Worm (Caenorhabditis elegans) whole organism, L1 larva: ENCODE data around the gene H10D18.5.

Experiments
- C04F5.9 ChIP-seq: sonication (generic microtip); optimal IDR thresholded peaks from 2 replicates; lab custom pipeline; 2016; ENCODE audit warnings: missing genetic modification characterization, missing compliant biosample characterization
- C34B4.2 ChIP-seq: sonication (generic microtip); optimal IDR thresholded peaks from 2 replicates; lab custom pipeline; 2017; ENCODE audit warnings: mild to moderate bottlenecking, missing genetic modification characterization, missing compliant biosample characterization
- Y116A8C.19 ChIP-seq: sonication (generic microtip); optimal IDR thresholded peaks from 2 replicates; lab custom pipeline; 2016; ENCODE audit warnings: missing compliant biosample characterization, missing genetic modification characterization, borderline replicate concordance
- aha-1 ChIP-seq: fragments of 150-350 bp; optimal IDR thresholded peaks from 2 replicates; lab custom pipeline; 2014; ENCODE audit warnings: missing biosample characterization, missing genetic modification characterization
- blmp-1 ChIP-seq: fragments of 150-350 bp; optimal IDR thresholded peaks from 2 replicates; lab custom pipeline; 2014; ENCODE audit warnings: missing biosample characterization, missing genetic modification characterization
- ceh-63 ChIP-seq: fragments of 200-800 bp; sonication (Bioruptor generic); optimal IDR thresholded peaks from 2 replicates; lab custom pipeline; 2018; ENCODE audit warnings: mild to moderate bottlenecking, missing genetic modification characterization, missing compliant biosample characterization
- ceh-8 ChIP-seq: fragments of 200-800 bp; sonication (Bioruptor generic); optimal IDR thresholded peaks from 2 replicates; lab custom pipeline; 2018; ENCODE audit warnings: mild to moderate bottlenecking, missing genetic modification characterization, moderate library complexity, missing compliant biosample characterization
- ceh-82 ChIP-seq, 3 experiments: fragments of 150-350 bp in 1 of 3; sonication (generic microtip) in 2 of 3; optimal IDR thresholded peaks; 2 replicates each; lab custom pipeline; 2014 to 2017; ENCODE audit warnings: missing biosample characterization in 3 of 3, missing genetic modification characterization in 3 of 3
- ces-1 ChIP-seq: fragments of 150-350 bp; optimal IDR thresholded peaks from 2 replicates; lab custom pipeline; 2014; ENCODE audit warnings: missing biosample characterization, missing genetic modification reagents, missing genetic modification characterization
- efl-1 ChIP-seq, 4 experiments: fragments of 150-350 bp; optimal IDR thresholded peaks in 3 of 4; peaks in 1 of 4; 1 replicate in 1 of 4; 2 replicates in 3 of 4; lab custom pipeline; 2014; ENCODE audit warnings: missing biosample characterization in 2 of 4, missing genetic modification characterization in 2 of 4, missing genetic modification reagents in 2 of 4
- egl-13 ChIP-seq: sonication (generic microtip); optimal IDR thresholded peaks from 2 replicates; lab custom pipeline; 2016; ENCODE audit warnings: missing genotype, missing genetic modification reagents, missing genetic modification characterization, missing compliant biosample characterization
- elt-2 ChIP-seq: sonication (generic microtip); optimal IDR thresholded peaks from 2 replicates; lab custom pipeline; 2016; ENCODE audit warnings: missing genetic modification characterization, mild to moderate bottlenecking, inconsistent platforms, missing compliant biosample characterization, missing genetic modification reagents
- elt-3 ChIP-seq, 6 experiments: fragments of 150-350 bp in 1 of 6; sonication (generic microtip); optimal IDR thresholded peaks; 2 replicates each; lab custom pipeline; 2017 to 2018; ENCODE audit warnings: missing biosample characterization in 6 of 6, missing genetic modification characterization in 6 of 6, inconsistent platforms in 1 of 6
- fkh-10 ChIP-seq: sonication (generic microtip); optimal IDR thresholded peaks from 2 replicates; lab custom pipeline; 2017; ENCODE audit warnings: missing biosample characterization, missing genetic modification reagents, missing genetic modification characterization
- grh-1 ChIP-seq: fragments of 200-800 bp; sonication (Bioruptor generic); IDR thresholded peaks from 2 replicates; pipeline ENCODE4 v1.3.6; 2022; ENCODE audit warnings: missing genetic modification reagents, missing genetic modification characterization, missing compliant biosample characterization
- hlh-17 ChIP-seq: fragments of 200-800 bp; sonication (Bioruptor generic); optimal IDR thresholded peaks from 2 replicates; lab custom pipeline; 2018; ENCODE audit warnings: missing genetic modification characterization, mild to moderate bottlenecking, missing compliant biosample characterization, moderate library complexity, borderline replicate concordance
- hpl-2 ChIP-seq: fragments of 150-350 bp; optimal IDR thresholded peaks from 2 replicates; lab custom pipeline; 2014; ENCODE audit warnings: missing biosample characterization, missing genetic modification reagents, missing genetic modification characterization
- irx-1 ChIP-seq: sonication (generic microtip); optimal IDR thresholded peaks from 2 replicates; lab custom pipeline; 2016; ENCODE audit warnings: missing genetic modification characterization, missing compliant biosample characterization
- lin-14 ChIP-seq: fragments of 200-800 bp; sonication (Bioruptor generic); optimal IDR thresholded peaks from 2 replicates; lab custom pipeline; 2018; ENCODE audit warnings: mild to moderate bottlenecking, missing genetic modification characterization, moderate library complexity, missing compliant biosample characterization
- lin-35 ChIP-seq, 2 experiments: fragments of 150-350 bp; optimal IDR thresholded peaks; 2 replicates each; lab custom pipeline; 2014; ENCODE audit warnings: missing biosample characterization in 2 of 2, missing genetic modification characterization in 2 of 2, missing genetic modification reagents in 2 of 2
- mdl-1 ChIP-seq, 2 experiments: fragments of 150-350 bp; optimal IDR thresholded peaks; 2 replicates each; lab custom pipeline; 2014 to 2017; ENCODE audit warnings: missing biosample characterization in 2 of 2, missing genetic modification characterization in 2 of 2, inconsistent platforms in 1 of 2
- nhr-12 ChIP-seq: sonication (generic microtip); optimal IDR thresholded peaks from 2 replicates; lab custom pipeline; 2017; ENCODE audit warnings: missing biosample characterization, missing genetic modification characterization
- nhr-20 ChIP-seq: sonication (generic microtip); optimal IDR thresholded peaks from 2 replicates; lab custom pipeline; 2016; ENCODE audit warnings: mild to moderate bottlenecking, missing genetic modification characterization, missing compliant biosample characterization
- nhr-237 ChIP-seq: fragments of 150-350 bp; optimal IDR thresholded peaks from 2 replicates; lab custom pipeline; 2014; ENCODE audit warnings: missing biosample characterization, missing genetic modification characterization
- nhr-47 ChIP-seq: sonication (generic microtip); optimal IDR thresholded peaks from 2 replicates; lab custom pipeline; 2016; ENCODE audit warnings: mild to moderate bottlenecking, missing genetic modification characterization, moderate library complexity, missing compliant biosample characterization
- nhr-85 ChIP-seq: sonication (generic microtip); peaks from one replicate; lab custom pipeline; 2016; ENCODE audit warnings: missing genetic modification characterization, inconsistent platforms, missing compliant biosample characterization
- nhr-90 ChIP-seq: sonication (generic microtip); optimal IDR thresholded peaks from 2 replicates; lab custom pipeline; 2016; ENCODE audit warnings: mild to moderate bottlenecking, missing genetic modification characterization, missing compliant biosample characterization; ENCODE audit not compliant: poor library complexity
- pag-3 ChIP-seq: sonication (generic microtip); optimal IDR thresholded peaks from 2 replicates; lab custom pipeline; 2017; ENCODE audit warnings: missing genetic modification characterization, mild to moderate bottlenecking, missing compliant biosample characterization, antibody characterized with exemption, borderline replicate concordance; ENCODE audit not compliant: insufficient read depth
- skn-1 ChIP-seq: fragments of 150-350 bp; optimal IDR thresholded peaks from 2 replicates; lab custom pipeline; 2014; ENCODE audit warnings: missing biosample characterization, missing genetic modification characterization
- snu-23 ChIP-seq: sonication (generic microtip); optimal IDR thresholded peaks from 2 replicates; lab custom pipeline; 2016; ENCODE audit warnings: missing genetic modification characterization, missing compliant biosample characterization
- tlp-1 ChIP-seq: fragments of 150-350 bp; optimal IDR thresholded peaks from 2 replicates; lab custom pipeline; 2014; ENCODE audit warnings: missing biosample characterization, missing genetic modification characterization
- unc-130 ChIP-seq: fragments of 150-350 bp; optimal IDR thresholded peaks from 2 replicates; lab custom pipeline; 2017; ENCODE audit warnings: missing biosample characterization, missing genetic modification characterization, inconsistent platforms

Gene H10D18.5

ce11 chrV:3776946-3777345, 54.6 kb downstream of the H10D18.5 start (continued):
- TF ChIP-seq mdl-1 (tag; optimal IDR thresholded peaks at IDR 0.05; lab: Kevin White, UChicago) (peak in 1 of 2 experiments; percentile 28), skn-1 (tag; lab: Kevin White, UChicago) (no peak), nhr-47 (tag; lab: Kevin White, UChicago) (no peak)

ce11 chrV:3776086-3776589, 55.4 kb downstream of the H10D18.5 start, which contains the start of gene cysl-3:
TSS of gene cysl-3 (minus strand) at chrV:3776136.
- TF ChIP-seq C04F5.9 (no peak), Y116A8C.19 (tag; lab: Kevin White, UChicago) (no peak), ces-1 (no peak), pag-3 (tag; lab: Kevin White, UChicago) (no peak), hlh-17 (GFP tag; lab: Kevin White, UChicago) (no peak), nhr-237 (tag; lab: Kevin White, UChicago) (no peak)

ce11 chrV:3774653-3775052, 56.9 kb downstream of the H10D18.5 start:
- TF ChIP-seq ceh-82 (tag; optimal IDR thresholded peaks at IDR 0.05; lab: Kevin White, UChicago) (no peak), hpl-2 (no peak), blmp-1 (no peak), elt-2 (tag; lab: Kevin White, UChicago) (peak; percentile 14), lin-14 (GFP tag; lab: Kevin White, UChicago) (no peak), tlp-1 (no peak)

ce11 chrV:3773618-3774017, 57.9 kb downstream of the H10D18.5 start:
- TF ChIP-seq skn-1 (tag; lab: Kevin White, UChicago): no peak
- TF ChIP-seq irx-1 (tag; lab: Kevin White, UChicago): no peak
- TF ChIP-seq, all 84 proteins: peak for 0

ce11 chrV:3771437-3772256, 59.9 kb downstream of the H10D18.5 start, which contains the start of the genes R08E5.1 and rips-1:
TSS of gene R08E5.1 (minus strand) at chrV:3771518.
TSS of gene rips-1 (plus strand) at chrV:3772021.
- TF ChIP-seq elt-3 (tag; optimal IDR thresholded peaks at IDR 0.05; lab: Kevin White, UChicago) (peak in 1 of 6 experiments; percentile 44), nhr-85 (tag; lab: Kevin White, UChicago) (peak; percentile 81), efl-1 (optimal IDR thresholded peaks at IDR 0.05; lab: Kevin White, UChicago) (no peak), efl-1 (GFP tag; optimal IDR thresholded peaks at IDR 0.05 in 1 of 2; lab: Kevin White, UChicago) (peak in 1 of 2 experiments; percentile 22), nhr-20 (tag; lab: Kevin White, UChicago) (peak; percentile 43), grh-1 (GFP tag; lab: Robert Waterston, UW) (no peak), unc-130 (tag; lab: Kevin White, UChicago) (peak; percentile 26), egl-13 (no peak), blmp-1 (peak; percentile 62), lin-14 (GFP tag; lab: Kevin White, UChicago) (peak; percentile 35), tlp-1 (no peak), aha-1 (peak; percentile 39), snu-23 (GFP tag; lab: Kevin White, UChicago) (peak; percentile 14), nhr-12 (tag; lab: Kevin White, UChicago) (no peak)

ce11 chrV:3768270-3768669, 63.2 kb downstream of the H10D18.5 start, which contains the start of gene R08E5.4:
TSS of gene R08E5.4 (plus strand) at chrV:3768570.
- TF ChIP-seq ceh-8: no peak
- no peak for TF ChIP-seq ceh-82 (tag; optimal IDR thresholded peaks at IDR 0.05; lab: Kevin White, UChicago)
- no peak for TF ChIP-seq C34B4.2 (tag; lab: Kevin White, UChicago)
- TF ChIP-seq elt-3 (tag; optimal IDR thresholded peaks at IDR 0.05; lab: Kevin White, UChicago): no peak
- no peak for TF ChIP-seq hlh-17 (GFP tag; lab: Kevin White, UChicago)
- TF ChIP-seq ceh-63 (GFP tag; lab: Kevin White, UChicago): no peak
- no peak for TF ChIP-seq nhr-90
- no peak for TF ChIP-seq fkh-10 (GFP tag; lab: Kevin White, UChicago)
- no peak for TF ChIP-seq hpl-2
- TF ChIP-seq lin-35 (GFP tag; optimal IDR thresholded peaks at IDR 0.05; lab: Kevin White, UChicago): no peak
